Worm (Caenorhabditis elegans) whole organism, L1 larva: ENCODE data around the gene K11H12.10.

ENCODE experiments used
- C16A3.4 ChIP-seq: fragments of 150-350 bp; optimal IDR thresholded peaks from 2 replicates; lab custom pipeline; 2014; ENCODE audit warnings: missing biosample characterization, missing genetic modification characterization
- Y116A8C.19 ChIP-seq: sonication (generic microtip); optimal IDR thresholded peaks from 2 replicates; lab custom pipeline; 2016; ENCODE audit warnings: missing compliant biosample characterization, missing genetic modification characterization, borderline replicate concordance
- aly-2 ChIP-seq: fragments of 150-350 bp; optimal IDR thresholded peaks from 2 replicates; lab custom pipeline; 2014; ENCODE audit warnings: missing biosample characterization, missing genetic modification characterization
- ceh-63 ChIP-seq: fragments of 200-800 bp; sonication (Bioruptor generic); optimal IDR thresholded peaks from 2 replicates; lab custom pipeline; 2018; ENCODE audit warnings: mild to moderate bottlenecking, missing genetic modification characterization, missing compliant biosample characterization
- ceh-8 ChIP-seq: fragments of 200-800 bp; sonication (Bioruptor generic); optimal IDR thresholded peaks from 2 replicates; lab custom pipeline; 2018; ENCODE audit warnings: mild to moderate bottlenecking, missing genetic modification characterization, moderate library complexity, missing compliant biosample characterization
- ceh-88 ChIP-seq: fragments of 200-800 bp; sonication (Bioruptor generic); IDR thresholded peaks from 2 replicates; pipeline ENCODE4 v1.3.6; 2022; ENCODE audit warnings: missing genetic modification characterization, missing compliant biosample characterization
- ceh-90 ChIP-seq: sonication (generic microtip); optimal IDR thresholded peaks from 2 replicates; lab custom pipeline; 2016; ENCODE audit warnings: missing genetic modification characterization, missing compliant biosample characterization
- ces-1 ChIP-seq: fragments of 150-350 bp; optimal IDR thresholded peaks from 2 replicates; lab custom pipeline; 2014; ENCODE audit warnings: missing biosample characterization, missing genetic modification reagents, missing genetic modification characterization
- dpl-1 ChIP-seq, 3 experiments: fragments of 150-350 bp in 2 of 3; sonication (generic microtip) in 1 of 3; optimal IDR thresholded peaks; 2 replicates each; lab custom pipeline; 2014 to 2017; ENCODE audit warnings: missing biosample characterization in 3 of 3, missing genetic modification characterization in 3 of 3, missing genetic modification reagents in 3 of 3
- dsc-1 ChIP-seq: sonication (generic microtip); optimal IDR thresholded peaks from 2 replicates; lab custom pipeline; 2016; ENCODE audit warnings: mild to moderate bottlenecking, missing genetic modification characterization, missing compliant biosample characterization
- efl-1 ChIP-seq, 4 experiments: fragments of 150-350 bp; optimal IDR thresholded peaks in 3 of 4; peaks in 1 of 4; 1 replicate in 1 of 4; 2 replicates in 3 of 4; lab custom pipeline; 2014; ENCODE audit warnings: missing biosample characterization in 2 of 4, missing genetic modification characterization in 2 of 4, missing genetic modification reagents in 2 of 4
- efl-3 ChIP-seq: fragments of 200-800 bp; sonication (Bioruptor generic); optimal IDR thresholded peaks from 2 replicates; lab custom pipeline; 2018; ENCODE audit warnings: mild to moderate bottlenecking, missing genetic modification characterization, missing compliant biosample characterization
- egl-27 ChIP-seq, 2 experiments: fragments of 150-350 bp in 1 of 2; sonication (generic microtip); optimal IDR thresholded peaks; 3 replicates each; lab custom pipeline; 2017 to 2018; ENCODE audit warnings: missing biosample characterization in 2 of 2, missing genetic modification characterization in 2 of 2, missing genetic modification reagents in 2 of 2
- elt-3 ChIP-seq, 6 experiments: fragments of 150-350 bp in 1 of 6; sonication (generic microtip); optimal IDR thresholded peaks; 2 replicates each; lab custom pipeline; 2017 to 2018; ENCODE audit warnings: missing biosample characterization in 6 of 6, missing genetic modification characterization in 6 of 6, inconsistent platforms in 1 of 6
- fkh-10 ChIP-seq: sonication (generic microtip); optimal IDR thresholded peaks from 2 replicates; lab custom pipeline; 2017; ENCODE audit warnings: missing biosample characterization, missing genetic modification reagents, missing genetic modification characterization
- fkh-4 ChIP-seq: sonication (generic microtip); optimal IDR thresholded peaks from 2 replicates; lab custom pipeline; 2016; ENCODE audit warnings: missing compliant biosample characterization, missing genetic modification characterization, borderline replicate concordance
- fkh-8 ChIP-seq: sonication (generic microtip); optimal IDR thresholded peaks from 2 replicates; lab custom pipeline; 2016; ENCODE audit warnings: mild to moderate bottlenecking, missing genetic modification characterization, missing compliant biosample characterization
- fos-1 ChIP-seq: fragments of 150-350 bp; optimal IDR thresholded peaks from 2 replicates; lab custom pipeline; 2014; ENCODE audit warnings: missing biosample characterization, missing genetic modification characterization
- hlh-17 ChIP-seq: fragments of 200-800 bp; sonication (Bioruptor generic); optimal IDR thresholded peaks from 2 replicates; lab custom pipeline; 2018; ENCODE audit warnings: missing genetic modification characterization, mild to moderate bottlenecking, missing compliant biosample characterization, moderate library complexity, borderline replicate concordance
- lin-35 ChIP-seq, 2 experiments: fragments of 150-350 bp; optimal IDR thresholded peaks; 2 replicates each; lab custom pipeline; 2014; ENCODE audit warnings: missing biosample characterization in 2 of 2, missing genetic modification characterization in 2 of 2, missing genetic modification reagents in 2 of 2
- mab-9 ChIP-seq: fragments of 200-800 bp; sonication (Bioruptor generic); IDR thresholded peaks from 2 replicates; pipeline ENCODE4 v1.3.6; 2022; ENCODE audit warnings: missing genetic modification reagents, missing genetic modification characterization, missing compliant biosample characterization
- mdl-1 ChIP-seq, 2 experiments: fragments of 150-350 bp; optimal IDR thresholded peaks; 2 replicates each; lab custom pipeline; 2014 to 2017; ENCODE audit warnings: missing biosample characterization in 2 of 2, missing genetic modification characterization in 2 of 2, inconsistent platforms in 1 of 2
- mep-1 ChIP-seq: fragments of 150-350 bp; optimal IDR thresholded peaks from 2 replicates; lab custom pipeline; 2014; ENCODE audit warnings: missing biosample characterization, missing genetic modification characterization
- nhr-11 ChIP-seq: fragments of 150-350 bp; optimal IDR thresholded peaks from 2 replicates; lab custom pipeline; 2014; ENCODE audit warnings: missing biosample characterization, missing genetic modification characterization
- nhr-20 ChIP-seq: sonication (generic microtip); optimal IDR thresholded peaks from 2 replicates; lab custom pipeline; 2016; ENCODE audit warnings: mild to moderate bottlenecking, missing genetic modification characterization, missing compliant biosample characterization
- nhr-237 ChIP-seq: fragments of 150-350 bp; optimal IDR thresholded peaks from 2 replicates; lab custom pipeline; 2014; ENCODE audit warnings: missing biosample characterization, missing genetic modification characterization
- nhr-71 ChIP-seq: sonication (generic microtip); optimal IDR thresholded peaks from 2 replicates; lab custom pipeline; 2016; ENCODE audit warnings: mild to moderate bottlenecking, missing genetic modification characterization, moderate library complexity, missing compliant biosample characterization
- nhr-76 ChIP-seq: sonication (generic microtip); optimal IDR thresholded peaks from 2 replicates; lab custom pipeline; 2017; ENCODE audit warnings: missing biosample characterization, missing genetic modification characterization
- nhr-77 ChIP-seq: fragments of 150-350 bp; optimal IDR thresholded peaks from 2 replicates; lab custom pipeline; 2014; ENCODE audit warnings: missing biosample characterization, missing genetic modification characterization
- nhr-84 ChIP-seq: sonication (generic microtip); optimal IDR thresholded peaks from 2 replicates; lab custom pipeline; 2017; ENCODE audit warnings: missing biosample characterization, missing genetic modification characterization
- nhr-90 ChIP-seq: sonication (generic microtip); optimal IDR thresholded peaks from 2 replicates; lab custom pipeline; 2016; ENCODE audit warnings: mild to moderate bottlenecking, missing genetic modification characterization, missing compliant biosample characterization; ENCODE audit not compliant: poor library complexity
- pax-3 ChIP-seq: fragments of 200-800 bp; sonication (Bioruptor generic); optimal IDR thresholded peaks from 2 replicates; lab custom pipeline; 2018; ENCODE audit warnings: mild to moderate bottlenecking, missing genetic modification characterization, moderate library complexity, missing compliant biosample characterization
- pqm-1 ChIP-seq: sonication (generic microtip); optimal IDR thresholded peaks from 3 replicates; lab custom pipeline; 2017; ENCODE audit warnings: missing biosample characterization, missing genetic modification characterization
- rnt-1 ChIP-seq: sonication (generic microtip); optimal IDR thresholded peaks from 2 replicates; lab custom pipeline; 2016; ENCODE audit warnings: mild to moderate bottlenecking, missing genetic modification characterization, moderate library complexity, missing compliant biosample characterization
- skn-1 ChIP-seq: fragments of 150-350 bp; optimal IDR thresholded peaks from 2 replicates; lab custom pipeline; 2014; ENCODE audit warnings: missing biosample characterization, missing genetic modification characterization
- snpc-4 ChIP-seq: fragments of 150-350 bp; optimal IDR thresholded peaks from 2 replicates; lab custom pipeline; 2014; ENCODE audit warnings: missing biosample characterization, missing genetic modification characterization
- snu-23 ChIP-seq: sonication (generic microtip); optimal IDR thresholded peaks from 2 replicates; lab custom pipeline; 2016; ENCODE audit warnings: missing genetic modification characterization, missing compliant biosample characterization
- sox-4 ChIP-seq: sonication (generic microtip); optimal IDR thresholded peaks from 2 replicates; lab custom pipeline; 2016; ENCODE audit warnings: missing genetic modification characterization, missing compliant biosample characterization
- sup-37 ChIP-seq: fragments of 200-800 bp; sonication (Bioruptor generic); optimal IDR thresholded peaks from 2 replicates; lab custom pipeline; 2018; ENCODE audit warnings: mild to moderate bottlenecking, missing genetic modification characterization, missing compliant biosample characterization
- unc-62 ChIP-seq: fragments of 150-350 bp; optimal IDR thresholded peaks from 2 replicates; lab custom pipeline; 2014; ENCODE audit warnings: missing biosample characterization, missing genetic modification reagents, missing genetic modification characterization
- unc-86 ChIP-seq: sonication (generic microtip); optimal IDR thresholded peaks from 2 replicates; lab custom pipeline; 2016; ENCODE audit warnings: missing genetic modification characterization, missing compliant biosample characterization
- xbp-1 ChIP-seq: sonication (generic microtip); optimal IDR thresholded peaks from 2 replicates; lab custom pipeline; 2016; ENCODE audit warnings: missing genetic modification characterization, missing compliant biosample characterization
- zip-4 ChIP-seq: fragments of 200-800 bp; sonication (Bioruptor generic); optimal IDR thresholded peaks from 2 replicates; lab custom pipeline; 2018; ENCODE audit warnings: mild to moderate bottlenecking, missing genetic modification characterization, moderate library complexity, missing compliant biosample characterization
- ztf-11 ChIP-seq, 2 experiments: sonication (generic microtip); optimal IDR thresholded peaks; 2 replicates each; lab custom pipeline; 2016 to 2017; ENCODE audit warnings: missing genetic modification characterization in 2 of 2, missing biosample characterization in 1 of 2, missing compliant biosample characterization in 1 of 2

The K11H12.10 gene

DNA sequence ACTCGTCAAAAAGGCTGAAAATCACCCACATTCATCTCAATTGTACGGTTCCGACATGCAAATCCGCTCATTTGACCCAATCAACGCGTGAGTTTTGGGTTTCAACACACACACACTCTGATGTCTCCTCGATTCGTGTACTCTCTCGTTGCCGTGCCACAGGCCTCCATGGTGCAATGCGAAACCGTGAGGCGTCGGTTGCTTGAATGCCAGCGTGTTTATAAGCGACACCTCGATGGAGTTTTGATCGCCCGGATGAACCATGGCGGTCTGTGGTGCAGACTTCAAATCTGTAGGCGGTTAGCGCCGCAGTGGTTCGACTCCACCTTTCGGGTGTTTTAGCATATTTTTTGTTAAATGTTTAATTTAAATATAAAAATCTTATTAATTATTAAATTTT lies 17.9 kb upstream of the K11H12.10 start (continued):
- TF ChIP-seq pax-3 (tag; lab: Kevin White, UChicago) (no peak), nhr-90 (tag; lab: Kevin White, UChicago) (peak; percentile 89), ces-1 (no peak), sup-37 (GFP tag; lab: Kevin White, UChicago) (peak; percentile 60), ceh-8 (GFP tag; lab: Kevin White, UChicago) (no peak), nhr-20 (tag; lab: Kevin White, UChicago) (peak; percentile 81), hlh-17 (GFP tag; lab: Kevin White, UChicago) (no peak), efl-1 (optimal IDR thresholded peaks at IDR 0.05; lab: Kevin White, UChicago) (peak; percentile 64 to 75), efl-1 (GFP tag; optimal IDR thresholded peaks at IDR 0.05 in 1 of 2; lab: Kevin White, UChicago) (peak; percentile 55 to 97), skn-1 (tag; lab: Kevin White, UChicago) (peak; percentile 35), pqm-1 (tag; lab: Kevin White, UChicago) (no peak), ceh-90 (no peak), nhr-76 (tag; lab: Kevin White, UChicago) (no peak), mab-9 (GFP tag; lab: Robert Waterston, UW) (no peak), fkh-8 (peak; percentile 59), dsc-1 (tag; lab: Kevin White, UChicago) (peak; percentile 88), nhr-237 (tag; lab: Kevin White, UChicago) (no peak), nhr-11 (no peak), unc-62 (no peak), nhr-77 (tag; lab: Kevin White, UChicago) (peak; percentile 24), ztf-11 (tag; optimal IDR thresholded peaks at IDR 0.05; lab: Kevin White, UChicago) (peak in 1 of 2 experiments; percentile 29), rnt-1 (tag; lab: Kevin White, UChicago) (peak; percentile 94), zip-4 (GFP tag; lab: Kevin White, UChicago) (peak; percentile 63), snpc-4 (tag; lab: Kevin White, UChicago) (peak; percentile 99), efl-3 (GFP tag; lab: Kevin White, UChicago) (no peak), lin-35 (GFP tag; optimal IDR thresholded peaks at IDR 0.05; lab: Kevin White, UChicago) (peak; percentile 60 to 67), egl-27 (tag; optimal IDR thresholded peaks at IDR 0.05; lab: Kevin White, UChicago) (no peak), xbp-1 (tag; lab: Kevin White, UChicago) (peak; percentile 75), unc-86 (peak; percentile 51), fkh-10 (GFP tag; lab: Kevin White, UChicago) (no peak), nhr-84 (tag; lab: Kevin White, UChicago) (no peak), ceh-63 (no peak), ceh-88 (GFP tag; lab: Robert Waterston, UW) (0 out of 2 replicates have a peak, but pooled peaks have one; percentile 28), sox-4 (tag; lab: Kevin White, UChicago) (peak; percentile 23), fos-1 (tag; lab: Kevin White, UChicago) (peak; percentile 69), C16A3.4 (tag; lab: Kevin White, UChicago) (peak; percentile 64), aly-2 (tag; lab: Kevin White, UChicago) (peak; percentile 4), snu-23 (GFP tag; lab: Kevin White, UChicago) (peak; percentile 86), Y116A8C.19 (tag; lab: Kevin White, UChicago) (no peak), dpl-1 (GFP tag; optimal IDR thresholded peaks at IDR 0.05; lab: Kevin White, UChicago) (peak; percentile 45 to 56 (median 47)), fkh-4 (tag; lab: Kevin White, UChicago) (no peak)

DNA sequence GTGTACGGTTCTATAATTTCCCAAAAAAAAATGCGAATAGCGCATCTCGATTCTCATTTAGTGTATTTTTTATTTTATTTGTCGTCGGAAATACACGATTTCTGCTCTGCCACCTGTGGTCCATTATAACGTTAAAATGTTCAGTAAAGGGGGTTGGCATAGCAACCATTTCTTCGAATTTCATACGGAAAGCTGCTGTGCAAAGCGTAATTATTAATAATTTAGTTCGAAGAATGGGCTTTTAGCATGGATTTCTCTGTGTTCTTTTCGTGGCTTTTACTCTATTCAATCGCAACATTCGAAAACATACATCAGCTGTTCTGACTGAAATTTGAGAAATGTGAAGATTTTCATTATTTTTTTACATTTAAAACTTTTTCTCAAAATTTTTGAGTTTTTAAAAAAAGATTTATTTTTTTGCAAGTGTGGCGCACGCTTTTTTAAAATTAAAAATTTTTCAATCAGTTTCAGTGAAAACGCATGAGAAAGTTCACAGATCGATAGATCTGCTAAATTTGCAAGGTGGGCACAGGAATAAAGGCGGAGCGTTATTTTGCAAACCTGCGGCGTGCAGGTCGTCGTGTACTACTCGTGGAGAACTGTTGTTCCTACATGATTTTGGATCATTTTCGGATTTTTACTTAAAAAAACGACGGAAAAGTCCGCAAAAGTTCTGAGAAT lies 17.2 kb upstream of the K11H12.10 start:
- TF ChIP-seq mep-1 (peak; percentile 14), aly-2 (tag; lab: Kevin White, UChicago) (no peak), lin-35 (GFP tag; optimal IDR thresholded peaks at IDR 0.05; lab: Kevin White, UChicago) (peak in 1 of 2 experiments; percentile 21), nhr-71 (tag; lab: Kevin White, UChicago) (no peak), mdl-1 (tag; optimal IDR thresholded peaks at IDR 0.05; lab: Kevin White, UChicago) (no peak), fkh-8 (peak; percentile 18), elt-3 (tag; optimal IDR thresholded peaks at IDR 0.05; lab: Kevin White, UChicago) (no peak)
